Worm (Caenorhabditis elegans) whole organism, L2 larva: ENCODE results near the gene C35D10.3.

ENCODE experiments used
- C34F6.9 ChIP-seq: fragments of 150-350 bp; optimal IDR thresholded peaks from 2 replicates; lab custom pipeline; 2014; ENCODE audit warnings: missing biosample characterization, missing genetic modification characterization
- F13H6.1 ChIP-seq: sonication (generic microtip); optimal IDR thresholded peaks from 2 replicates; lab custom pipeline; 2016; ENCODE audit warnings: missing genetic modification characterization, missing compliant biosample characterization
- aly-2 ChIP-seq: fragments of 150-350 bp; optimal IDR thresholded peaks from 2 replicates; lab custom pipeline; 2014; ENCODE audit warnings: missing biosample characterization, missing genetic modification characterization
- ama-1 ChIP-seq: fragments of 150-350 bp; optimal IDR thresholded peaks from 2 replicates; lab custom pipeline; 2018; ENCODE audit warnings: inconsistent platforms
- blmp-1 ChIP-seq: sonication (generic microtip); optimal IDR thresholded peaks from 2 replicates; lab custom pipeline; 2017; ENCODE audit warnings: missing genetic modification characterization, mild to moderate bottlenecking, missing compliant biosample characterization, antibody characterized with exemption, moderate library complexity; ENCODE audit not compliant: insufficient read depth
- dmd-4 ChIP-seq: sonication (generic microtip); optimal IDR thresholded peaks from 2 replicates; lab custom pipeline; 2017; ENCODE audit warnings: missing biosample characterization, missing genetic modification characterization
- elt-1 ChIP-seq: fragments of 150-350 bp; optimal IDR thresholded peaks from 2 replicates; lab custom pipeline; 2014; ENCODE audit warnings: missing biosample characterization, missing genetic modification characterization
- elt-3 ChIP-seq: sonication (generic microtip); optimal IDR thresholded peaks from 2 replicates; lab custom pipeline; 2017; ENCODE audit warnings: missing biosample characterization, missing genetic modification characterization
- fos-1 ChIP-seq: fragments of 150-350 bp; optimal IDR thresholded peaks from 2 replicates; lab custom pipeline; 2014; ENCODE audit warnings: missing biosample characterization, missing genetic modification characterization
- gmeb-1 ChIP-seq: fragments of 150-350 bp; optimal IDR thresholded peaks from 2 replicates; lab custom pipeline; 2014; ENCODE audit warnings: missing biosample characterization, missing genetic modification characterization
- lin-13 ChIP-seq: fragments of 150-350 bp; optimal IDR thresholded peaks from 2 replicates; lab custom pipeline; 2014; ENCODE audit warnings: missing biosample characterization, missing genetic modification reagents, missing genetic modification characterization
- lin-39 ChIP-seq: fragments of 150-350 bp; optimal IDR thresholded peaks from 2 replicates; lab custom pipeline; 2014; ENCODE audit warnings: missing biosample characterization, missing genetic modification reagents, missing genetic modification characterization
- lsy-2 ChIP-seq, 2 experiments: fragments of 150-350 bp in 1 of 2; sonication (generic microtip) in 1 of 2; optimal IDR thresholded peaks; 2 replicates each; lab custom pipeline; 2014 to 2017; ENCODE audit warnings: missing biosample characterization in 2 of 2, missing genetic modification characterization in 2 of 2
- mab-5 ChIP-seq: fragments of 150-350 bp; optimal IDR thresholded peaks from 2 replicates; lab custom pipeline; 2014; ENCODE audit warnings: missing biosample characterization, missing genetic modification characterization
- mdl-1 ChIP-seq, 2 experiments: fragments of 150-350 bp in 1 of 2; sonication (generic microtip) in 1 of 2; optimal IDR thresholded peaks; 2 replicates each; lab custom pipeline; 2017; ENCODE audit warnings: missing biosample characterization in 2 of 2, missing genetic modification characterization in 2 of 2
- nhr-10 ChIP-seq: sonication (generic microtip); optimal IDR thresholded peaks from 2 replicates; lab custom pipeline; 2017; ENCODE audit warnings: missing biosample characterization, missing genetic modification characterization
- nhr-12 ChIP-seq: fragments of 150-350 bp; optimal IDR thresholded peaks from 2 replicates; lab custom pipeline; 2014; ENCODE audit warnings: missing biosample characterization, missing genetic modification characterization
- nhr-129 ChIP-seq: fragments of 150-350 bp; optimal IDR thresholded peaks from 2 replicates; lab custom pipeline; 2014; ENCODE audit warnings: missing biosample characterization, missing genetic modification characterization
- nhr-23 ChIP-seq: fragments of 150-350 bp; optimal IDR thresholded peaks from 2 replicates; lab custom pipeline; 2014; ENCODE audit warnings: missing biosample characterization, missing genetic modification reagents, missing genetic modification characterization
- nhr-237 ChIP-seq: fragments of 150-350 bp; optimal IDR thresholded peaks from 2 replicates; lab custom pipeline; 2014; ENCODE audit warnings: missing biosample characterization, missing genetic modification characterization
- nhr-25 ChIP-seq: fragments of 150-350 bp; sonication (generic microtip); optimal IDR thresholded peaks from 3 replicates; lab custom pipeline; 2014; ENCODE audit warnings: missing biosample characterization, missing genetic modification characterization
- nhr-77 ChIP-seq: fragments of 150-350 bp; optimal IDR thresholded peaks from 2 replicates; lab custom pipeline; 2014; ENCODE audit warnings: missing biosample characterization, missing genetic modification characterization
- sem-4 ChIP-seq: fragments of 150-350 bp; optimal IDR thresholded peaks from 2 replicates; lab custom pipeline; 2014; ENCODE audit warnings: missing biosample characterization, missing genetic modification reagents, missing genetic modification characterization
- skn-1 ChIP-seq: sonication (generic microtip); optimal IDR thresholded peaks from 2 replicates; lab custom pipeline; 2017; ENCODE audit warnings: missing biosample characterization, missing genetic modification characterization
- snpc-4 ChIP-seq: fragments of 150-350 bp; optimal IDR thresholded peaks from 2 replicates; lab custom pipeline; 2014; ENCODE audit warnings: missing biosample characterization, missing genetic modification characterization
- unc-55 ChIP-seq: fragments of 150-350 bp; sonication (generic microtip); optimal IDR thresholded peaks from 3 replicates; lab custom pipeline; 2014; ENCODE audit warnings: missing biosample characterization, missing genetic modification reagents, missing genetic modification characterization
- unc-62 ChIP-seq: fragments of 150-350 bp; optimal IDR thresholded peaks from 2 replicates; lab custom pipeline; 2014; ENCODE audit warnings: missing biosample characterization, missing genetic modification reagents, missing genetic modification characterization
- zag-1 ChIP-seq: fragments of 150-350 bp; optimal IDR thresholded peaks from 2 replicates; lab custom pipeline; 2014; ENCODE audit warnings: missing biosample characterization, missing genetic modification characterization
- ztf-1 ChIP-seq: fragments of 200-800 bp; sonication (Bioruptor generic); conservative IDR thresholded peaks from 2 replicates; pipeline ENCODE4 v1.3.6; 2022; ENCODE audit warnings: missing genetic modification characterization, missing compliant biosample characterization
- ztf-11 ChIP-seq: sonication (generic microtip); optimal IDR thresholded peaks from 2 replicates; lab custom pipeline; 2017; ENCODE audit warnings: missing biosample characterization, missing genetic modification characterization

The C35D10.3 gene

ce11 chrIII:4900260-4900659 lies 31.5 kb downstream of the C35D10.3 start, which contains the start of gene tag-340:
Gene tag-340 (plus strand): TSS chrIII:4900508.
- TF ChIP-seq gmeb-1 (tag; lab: Kevin White, UChicago) (no peak), nhr-12 (tag; lab: Kevin White, UChicago) (no peak), blmp-1 (tag; lab: Kevin White, UChicago) (no peak), fos-1 (peak; percentile 28)

- TF ChIP-seq nhr-25 (tag; lab: Kevin White, UChicago) = no peak
- no peak for TF ChIP-seq nhr-77
- no peak for TF ChIP-seq aly-2 (tag; lab: Kevin White, UChicago)
- TF ChIP-seq ama-1 = no peak
- no peak for TF ChIP-seq zag-1 (tag; lab: Kevin White, UChicago)
- no peak for TF ChIP-seq fos-1
- TF ChIP-seq nhr-23 (tag; lab: Kevin White, UChicago) = no peak
- TF ChIP-seq mdl-1 (tag; optimal IDR thresholded peaks at IDR 0.05; lab: Kevin White, UChicago) = no peak
- TF ChIP-seq nhr-237 (tag; lab: Kevin White, UChicago) = no peak
- no peak for TF ChIP-seq unc-62
- TF ChIP-seq C34F6.9 (tag; lab: Kevin White, UChicago) = no peak
- no peak for TF ChIP-seq lin-39
- no peak for TF ChIP-seq skn-1 (tag; lab: Kevin White, UChicago)
- TF ChIP-seq ztf-1 (GFP tag; lab: Robert Waterston, UW) = no peak
- TF ChIP-seq nhr-10 (tag; lab: Kevin White, UChicago) = no peak
Measured at ce11 chrIII:4903784-4904183, 35.1 kb downstream of the C35D10.3 start, which contains the start of gene kbp-2. Gene kbp-2 (minus strand): TSS chrIII:4903884.

ce11 chrIII:4905405-4905804 lies 36.7 kb downstream of the C35D10.3 start, which contains the start of gene F26F4.8:
Gene F26F4.8 (minus strand): TSS chrIII:4905473.
- TF ChIP-seq unc-55 (peak; percentile 21), fos-1 (peak; percentile 36), gmeb-1 (tag; lab: Kevin White, UChicago) (peak; percentile 17), C34F6.9 (tag; lab: Kevin White, UChicago) (peak; percentile 55), elt-1 (tag; lab: Kevin White, UChicago) (no peak), nhr-129 (tag; lab: Kevin White, UChicago) (peak; percentile 16), ama-1 (no peak), lsy-2 (tag; optimal IDR thresholded peaks at IDR 0.05; lab: Kevin White, UChicago) (peak in 1 of 2 experiments; percentile 41), F13H6.1 (peak; percentile 28)

ce11 chrIII:4906365-4906764 lies 37.6 kb downstream of the C35D10.3 start:
- TF ChIP-seq gmeb-1 (tag; lab: Kevin White, UChicago) = peak; percentile 20
- TF ChIP-seq fos-1 = peak; percentile 99
- no peak for TF ChIP-seq lsy-2 (tag; optimal IDR thresholded peaks at IDR 0.05; lab: Kevin White, UChicago)

ce11 chrIII:4906896-4907295 lies 38.2 kb downstream of the C35D10.3 start, which contains the start of gene rom-1:
Gene rom-1 (plus strand): TSS chrIII:4907196.
- TF ChIP-seq ztf-1 (GFP tag; lab: Robert Waterston, UW) (no peak), sem-4 (tag; lab: Kevin White, UChicago) (no peak), mab-5 (tag; lab: Kevin White, UChicago) (no peak), lin-13 (no peak), nhr-10 (tag; lab: Kevin White, UChicago) (no peak), nhr-12 (tag; lab: Kevin White, UChicago) (no peak), C34F6.9 (tag; lab: Kevin White, UChicago) (no peak), lsy-2 (tag; optimal IDR thresholded peaks at IDR 0.05; lab: Kevin White, UChicago) (no peak), ztf-11 (tag; lab: Kevin White, UChicago) (no peak), skn-1 (tag; lab: Kevin White, UChicago) (no peak), elt-1 (tag; lab: Kevin White, UChicago) (no peak), nhr-77 (no peak)

- TF ChIP-seq nhr-25 (tag; lab: Kevin White, UChicago) = no peak
- TF ChIP-seq ztf-11 (tag; lab: Kevin White, UChicago) = no peak
- TF ChIP-seq snpc-4 (tag; lab: Kevin White, UChicago) = no peak
- TF ChIP-seq F13H6.1 = no peak
- no peak for TF ChIP-seq nhr-10 (tag; lab: Kevin White, UChicago)
- TF ChIP-seq dmd-4 (tag; lab: Kevin White, UChicago) = no peak
- no peak for TF ChIP-seq nhr-129 (tag; lab: Kevin White, UChicago)
- no peak for TF ChIP-seq mdl-1 (tag; optimal IDR thresholded peaks at IDR 0.05; lab: Kevin White, UChicago)
- no peak for TF ChIP-seq elt-3 (tag; lab: Kevin White, UChicago)
- no peak for TF ChIP-seq aly-2 (tag; lab: Kevin White, UChicago)
- TF ChIP-seq nhr-237 (tag; lab: Kevin White, UChicago) = no peak
Measured at ce11 chrIII:4909938-4910337, 41.2 kb downstream of the C35D10.3 start, which contains the start of gene F26F4.12. Gene F26F4.12 (minus strand): TSS chrIII:4910038.
